Worm (Caenorhabditis elegans): ENCODE data around the gene C05D11.1.
A peak's percentile ranks its signal among the peaks of the same experiment; 100 is the strongest.

Gene C05D11.1

DNA sequence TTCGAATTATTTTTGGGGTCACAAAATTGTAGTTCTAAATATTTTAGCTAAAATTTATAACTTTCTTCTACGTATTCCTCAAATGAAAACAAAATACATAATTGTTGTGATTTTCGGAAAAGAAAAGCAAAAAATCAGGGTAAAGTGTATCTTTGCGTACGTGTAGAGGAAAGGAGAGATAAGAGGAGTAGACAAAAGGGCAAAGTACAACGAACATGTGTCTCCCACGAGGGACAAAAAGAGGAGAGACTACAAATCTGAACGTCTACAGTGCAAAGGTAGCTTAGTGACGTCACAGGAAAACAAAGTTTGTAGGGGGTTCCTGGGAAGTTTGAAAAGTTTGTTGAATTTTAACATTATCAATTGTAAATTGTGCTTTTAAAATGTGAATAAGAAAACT is 11.1 kb downstream of the C05D11.1 start (continued):
- no peak for TF ChIP-seq nhr-90 (tag; optimal IDR thresholded peaks at IDR 0.05)
- TF ChIP-seq tlf-1 (GFP tag; optimal IDR thresholded peaks at IDR 0.05): peak; percentile 52
- peak; percentile 28 for TF ChIP-seq F22D6.2 (tag; optimal IDR thresholded peaks at IDR 0.05)
- TF ChIP-seq hmg-1.2 (GFP tag; IDR thresholded peaks at IDR 0.05): 0 out of 2 replicates have a peak, but pooled peaks have one; percentile 17
- no peak for TF ChIP-seq F55B11.4 (tag; optimal IDR thresholded peaks at IDR 0.05; ENCODE audit: borderline replicate concordance, insufficient read depth)
- TF ChIP-seq mxl-1 (tag; optimal IDR thresholded peaks at IDR 0.05): peak; percentile 7
- no peak for TF ChIP-seq ztf-26 (tag; optimal IDR thresholded peaks at IDR 0.05)
- no peak for TF ChIP-seq ztf-18 (tag; optimal IDR thresholded peaks at IDR 0.05)
- TF ChIP-seq nfya-2 (GFP tag; IDR thresholded peaks at IDR 0.05): no peak
- no peak for TF ChIP-seq nfyb-1 (GFP tag; IDR thresholded peaks at IDR 0.05)
- TF ChIP-seq lin-40 (tag; optimal IDR thresholded peaks at IDR 0.05): peak; percentile 36
- TF ChIP-seq zfh-2 (GFP tag; conservative IDR thresholded peaks at IDR 0.05): no peak
- no peak for TF ChIP-seq lsl-1 (GFP tag; optimal IDR thresholded peaks at IDR 0.05)
- no peak for TF ChIP-seq ZK185.1 (tag; optimal IDR thresholded peaks at IDR 0.05; ENCODE audit: poor library complexity, severe bottlenecking)
- 0 out of 2 replicates have a peak, but pooled peaks have one; percentile 50 for TF ChIP-seq egl-44 (GFP tag; IDR thresholded peaks at IDR 0.05)
- no peak for TF ChIP-seq zim-3 (tag; optimal IDR thresholded peaks at IDR 0.05)
- TF ChIP-seq ceh-100 (GFP tag; IDR thresholded peaks at IDR 0.05): no peak
- peak in 1 of 2 experiments; percentile 33 for TF ChIP-seq let-607 (tag; optimal IDR thresholded peaks at IDR 0.05)
- TF ChIP-seq rec-8 (tag; optimal IDR thresholded peaks at IDR 0.05): no peak
- TF ChIP-seq lin-54 (GFP tag; optimal IDR thresholded peaks at IDR 0.05): peak; percentile 13
- TF ChIP-seq cebp-1 (GFP tag; IDR thresholded peaks at IDR 0.05): no peak
- peak; percentile 58 for TF ChIP-seq cebp-1 (tag; optimal IDR thresholded peaks at IDR 0.05)
- TF ChIP-seq B0336.3 (GFP tag; IDR thresholded peaks at IDR 0.05): peak; percentile 47; the same call in 1 of the 2 replicates
- peak; percentile 64 for TF ChIP-seq atf-7 (tag; optimal IDR thresholded peaks at IDR 0.05)
- TF ChIP-seq Y67H2A.10 (GFP tag; conservative IDR thresholded peaks at IDR 0.05): no peak
- peak; percentile 42 for TF ChIP-seq mcd-1 (GFP tag; IDR thresholded peaks at IDR 0.05)

DNA sequence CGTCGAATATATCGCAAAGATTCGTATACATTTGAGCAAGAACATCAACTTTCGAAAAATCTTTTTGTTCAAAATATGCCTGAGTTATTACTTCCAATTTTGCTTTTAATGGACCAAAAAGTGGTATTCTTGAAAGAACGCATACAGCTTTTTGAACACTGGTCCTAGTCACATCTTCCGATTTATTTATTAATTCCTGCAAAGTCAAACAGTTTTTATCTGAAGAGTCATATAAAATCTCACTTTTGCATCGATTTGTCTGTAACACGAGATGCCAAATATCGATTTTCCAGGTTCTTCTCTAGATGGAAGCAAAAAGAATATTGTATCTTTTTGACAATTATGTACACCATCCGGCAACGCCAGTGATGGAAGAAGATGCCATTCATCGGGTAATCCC is 13.4 kb downstream of the C05D11.1 start:
- no peak for TF ChIP-seq F33H1.4 (GFP tag; IDR thresholded peaks at IDR 0.05)
- 0 out of 2 replicates have a peak, but pooled peaks have one; percentile 30 for TF ChIP-seq attf-6 (GFP tag; IDR thresholded peaks at IDR 0.05)
- peak; percentile 46 for TF ChIP-seq repo-1 (tag; optimal IDR thresholded peaks at IDR 0.05)

DNA sequence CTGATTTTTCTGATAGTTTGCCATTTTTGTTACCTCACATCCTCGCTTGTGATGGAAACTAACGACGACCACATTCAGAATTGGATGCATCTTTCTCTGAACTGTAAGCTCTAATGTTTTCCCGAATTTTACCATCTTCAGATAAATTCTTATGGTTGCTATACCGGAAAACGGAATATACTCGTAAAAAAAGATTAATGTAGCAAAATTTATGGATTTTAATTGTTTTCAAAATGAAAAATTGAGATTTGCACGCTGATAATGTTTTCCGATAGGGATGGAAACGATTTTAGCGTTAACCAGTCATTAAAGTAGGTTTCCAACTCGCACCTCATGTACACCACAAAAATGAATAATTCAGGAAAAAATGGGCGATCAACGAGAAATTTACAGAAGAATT is 14.2 kb downstream of the C05D11.1 start, which contains the start of gene T26A5.6:
TSS of gene T26A5.6 (minus strand) at position 101 of the 400 bp plus-strand sequence.
- no peak for TF ChIP-seq sdz-38 (tag; optimal IDR thresholded peaks at IDR 0.05)
- TF ChIP-seq tbp1 (GFP tag; optimal IDR thresholded peaks at IDR 0.05): no peak
- no peak for TF ChIP-seq attf-3 (GFP tag; conservative IDR thresholded peaks at IDR 0.05)
- TF ChIP-seq F37B4.10 (GFP tag; IDR thresholded peaks at IDR 0.05): no peak
- no peak for TF ChIP-seq unc-130 (GFP tag; optimal IDR thresholded peaks at IDR 0.05)
- no peak for TF ChIP-seq hsf-1 (GFP tag; IDR thresholded peaks at IDR 0.05)
- no peak for TF ChIP-seq madf-10 (tag; optimal IDR thresholded peaks at IDR 0.05)
- TF ChIP-seq ztf-28 (GFP tag; IDR thresholded peaks at IDR 0.05): no peak
- TF ChIP-seq aptf-2 (GFP tag; conservative IDR thresholded peaks at IDR 0.05): no peak
- TF ChIP-seq Y53F4B.3 (GFP tag; IDR thresholded peaks at IDR 0.05): no peak
- no peak for TF ChIP-seq him-1 (tag; optimal IDR thresholded peaks at IDR 0.05)
- TF ChIP-seq F10E7.11 (tag; optimal IDR thresholded peaks at IDR 0.05): no peak
- no peak for TF ChIP-seq rcor-1 (GFP tag; IDR thresholded peaks at IDR 0.05)
- TF ChIP-seq lsl-1 (GFP tag; optimal IDR thresholded peaks at IDR 0.05): no peak
- TF ChIP-seq ceh-79 (tag; optimal IDR thresholded peaks at IDR 0.05): no peak
- TF ChIP-seq ceh-58 (GFP tag; IDR thresholded peaks at IDR 0.05): no peak

All from whole organism, young adult.